Fruit fly (Drosophila melanogaster) whole organism, embryonic: ENCODE results near the gene CheA7a.

Experiments used
- B-H2 ChIP-seq: fragments of 200-800 bp; sonication (Bioruptor generic); optimal IDR thresholded peaks from 2 replicates; lab custom pipeline; 2018; ENCODE audit warnings: missing biosample characterization, mild to moderate bottlenecking, missing genetic modification characterization
- Chrac-16 ChIP-seq: fragments of 200-800 bp; sonication (Bioruptor generic); optimal IDR thresholded peaks from 3 replicates; lab custom pipeline; 2016; ENCODE audit warnings: missing biosample characterization, missing genetic modification characterization

- no peak for TF ChIP-seq B-H2 (GFP tag; lab: Kevin White, UChicago)
- no peak for TF ChIP-seq Chrac-16 (GFP tag; lab: Kevin White, UChicago)
These were observed 1.6 kb downstream of the CheA7a start for dm6 chrX:7379569-7379968.
